Worm (Caenorhabditis elegans): ENCODE results near the gene C13A2.4.

DNA sequence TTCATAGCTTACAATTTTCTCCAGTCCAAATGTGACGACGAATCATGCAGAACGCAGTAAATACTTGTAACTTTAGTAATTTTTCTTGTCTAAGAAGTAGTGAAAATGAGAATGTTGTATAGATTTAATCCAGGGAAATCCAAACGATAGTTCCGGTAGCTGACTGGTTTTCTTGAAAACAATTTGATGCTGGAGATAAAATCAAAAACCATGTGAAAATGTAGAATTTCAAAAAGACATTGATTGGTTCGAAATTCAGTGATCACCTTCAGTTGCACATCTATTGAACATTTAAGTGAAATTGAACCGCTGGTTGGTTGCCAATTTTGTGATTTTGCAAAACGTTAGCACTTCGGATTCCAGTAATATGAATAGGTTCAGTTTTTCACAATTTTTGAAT is 15.1 kb upstream of the C13A2.4 start, which contains the start of gene C13A2.9:
- TF ChIP-seq nhr-11 (tag; optimal IDR thresholded peaks at IDR 0.05), result no peak
- no peak for TF ChIP-seq nhr-76 (tag; optimal IDR thresholded peaks at IDR 0.05)
- TF ChIP-seq ztf-11 (tag; optimal IDR thresholded peaks at IDR 0.05), result no peak
- no peak for TF ChIP-seq egl-13 (tag; optimal IDR thresholded peaks at IDR 0.05)
- TF ChIP-seq ama-1 (optimal IDR thresholded peaks at IDR 0.05), result no peak
- TF ChIP-seq lin-15B (tag; optimal IDR thresholded peaks at IDR 0.05), result no peak
- no peak for TF ChIP-seq fos-1 (tag; optimal IDR thresholded peaks at IDR 0.05)
- no peak for TF ChIP-seq aly-2 (tag; optimal IDR thresholded peaks at IDR 0.05)
- no peak for TF ChIP-seq snpc-4 (tag; optimal IDR thresholded peaks at IDR 0.05)
- no peak for TF ChIP-seq egl-27 (tag; optimal IDR thresholded peaks at IDR 0.05)

Data from whole organism, L1 larva.